Worm (Caenorhabditis elegans): ENCODE measurements around the gene aqp-6.

DNA sequence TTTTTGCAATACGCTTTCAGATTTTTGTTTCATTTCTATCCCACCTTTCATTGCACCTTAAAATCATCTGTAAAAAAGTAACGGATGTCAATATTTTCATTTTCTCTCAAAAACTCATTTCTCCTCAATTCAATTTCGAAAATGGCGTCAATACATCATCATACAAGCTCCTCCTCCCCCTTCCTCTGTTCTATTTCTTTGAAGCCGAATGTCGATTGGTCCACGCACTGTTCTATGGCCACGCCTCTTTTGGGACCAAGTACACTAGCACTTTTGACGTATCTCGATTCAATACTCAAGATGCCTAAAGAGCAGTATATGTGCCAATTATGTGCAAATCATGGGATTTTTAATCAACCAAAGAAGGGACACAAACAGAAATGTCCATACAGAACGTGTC is 15.5 kb upstream of the aqp-6 start, which contains the start of gene mab-23:
- no peak for TF ChIP-seq ama-1 (optimal IDR thresholded peaks at IDR 0.05)
- no peak for TF ChIP-seq hnd-1 (tag; optimal IDR thresholded peaks at IDR 0.05)
- TF ChIP-seq hmbx-1 (tag; optimal IDR thresholded peaks at IDR 0.05), result no peak
- TF ChIP-seq flt-1 (GFP tag; IDR thresholded peaks at IDR 0.05), result no peak
- no peak for TF ChIP-seq hmg-4 (GFP tag; optimal IDR thresholded peaks at IDR 0.05)
- TF ChIP-seq tbx-11 (GFP tag; IDR thresholded peaks at IDR 0.05), result no peak
- no peak for TF ChIP-seq scrt-1 (GFP tag; IDR thresholded peaks at IDR 0.05)
- TF ChIP-seq ceh-36 (tag; optimal IDR thresholded peaks at IDR 0.05), result no peak
- TF ChIP-seq sea-1 (GFP tag; conservative IDR thresholded peaks at IDR 0.05), result no peak

All from whole organism, early embryonic.